Worm (Caenorhabditis elegans): ENCODE results near the gene F53A2.1.

F53A2.1 gene

ce11 chrIII:13359256-13359655 is 34.6 kb upstream of the F53A2.1 start, which contains the start of gene F53A2.9:
Gene F53A2.9 (minus strand): TSS chrIII:13359356.
- TF ChIP-seq F39B2.1 (GFP tag; IDR thresholded peaks at IDR 0.05) (no peak), Y95B8A.8 (GFP tag; IDR thresholded peaks at IDR 0.05) (no peak), lin-35 (GFP tag; optimal IDR thresholded peaks at IDR 0.05) (no peak), ceh-27 (GFP tag; optimal IDR thresholded peaks at IDR 0.05) (no peak), sptf-2 (GFP tag; optimal IDR thresholded peaks at IDR 0.05) (no peak), T26A5.8 (tag; optimal IDR thresholded peaks at IDR 0.05) (no peak), ceh-58 (GFP tag; IDR thresholded peaks at IDR 0.05) (no peak), Y67H2A.10 (GFP tag; conservative IDR thresholded peaks at IDR 0.05) (no peak), hsf-1 (GFP tag; IDR thresholded peaks at IDR 0.05) (no peak), ceh-100 (GFP tag; IDR thresholded peaks at IDR 0.05) (no peak), ets-4 (GFP tag; optimal IDR thresholded peaks at IDR 0.05) (no peak), pha-4 (tag; optimal IDR thresholded peaks at IDR 0.05) (no peak), attf-3 (GFP tag; conservative IDR thresholded peaks at IDR 0.05) (no peak), mel-28 (tag; optimal IDR thresholded peaks at IDR 0.05; ENCODE audit: borderline replicate concordance) (no peak), cebp-2 (GFP tag; IDR thresholded peaks at IDR 0.05) (no peak), D2030.7 (GFP tag; IDR thresholded peaks at IDR 0.05) (no peak), madf-10 (tag; optimal IDR thresholded peaks at IDR 0.05) (no peak), ceh-91 (GFP tag; IDR thresholded peaks at IDR 0.05) (no peak), nfya-2 (GFP tag; IDR thresholded peaks at IDR 0.05) (no peak)

ce11 chrIII:13350964-13351363 is 26.3 kb upstream of the F53A2.1 start:
- TF ChIP-seq ceh-91 (GFP tag; IDR thresholded peaks at IDR 0.05) (no peak), Y79H2A.3 (GFP tag; conservative IDR thresholded peaks at IDR 0.05) (no peak), zfh-2 (GFP tag; conservative IDR thresholded peaks at IDR 0.05) (no peak), lag-1 (GFP tag; IDR thresholded peaks at IDR 0.05) (no peak), snpc-4 (GFP tag; optimal IDR thresholded peaks at IDR 0.05) (no peak), snpc-4 (tag; optimal IDR thresholded peaks at IDR 0.05) (no peak), ztf-18 (tag; optimal IDR thresholded peaks at IDR 0.05) (no peak), dpff-1 (tag; optimal IDR thresholded peaks at IDR 0.05) (no peak), T07F8.4 (tag; optimal IDR thresholded peaks at IDR 0.05) (no peak), rcor-1 (GFP tag; IDR thresholded peaks at IDR 0.05) (no peak), repo-1 (tag; optimal IDR thresholded peaks at IDR 0.05) (no peak), mes-4 (tag; optimal IDR thresholded peaks at IDR 0.05) (no peak), egrh-3 (GFP tag; IDR thresholded peaks at IDR 0.05) (no peak), egl-44 (GFP tag; IDR thresholded peaks at IDR 0.05) (no peak), hsf-1 (GFP tag; IDR thresholded peaks at IDR 0.05) (no peak), ceh-58 (GFP tag; IDR thresholded peaks at IDR 0.05) (no peak), bed-1 (GFP tag; IDR thresholded peaks at IDR 0.05) (no peak)

ce11 chrIII:13348891-13349290 is 24.3 kb upstream of the F53A2.1 start:
- TF ChIP-seq rpc-1 (optimal IDR thresholded peaks at IDR 0.05) (no peak), rpc-1 (tag; optimal IDR thresholded peaks at IDR 0.05) (no peak), tbx-9 (tag; optimal IDR thresholded peaks at IDR 0.05; ENCODE audit: borderline replicate concordance) (no peak), T26A5.8 (tag; optimal IDR thresholded peaks at IDR 0.05) (no peak), akir-1 (GFP tag; optimal IDR thresholded peaks at IDR 0.05) (no peak), B0019.2 (GFP tag; conservative IDR thresholded peaks at IDR 0.05) (no peak), F37B4.10 (GFP tag; IDR thresholded peaks at IDR 0.05) (no peak), attf-5 (GFP tag; optimal IDR thresholded peaks at IDR 0.05) (no peak), hrde-1 (tag; optimal IDR thresholded peaks at IDR 0.05; ENCODE audit: borderline replicate concordance) (no peak), unc-62 (GFP tag; optimal IDR thresholded peaks at IDR 0.05) (no peak), ztf-28 (GFP tag; IDR thresholded peaks at IDR 0.05) (no peak), ceh-100 (GFP tag; IDR thresholded peaks at IDR 0.05) (no peak), sptf-2 (GFP tag; optimal IDR thresholded peaks at IDR 0.05) (no peak), gei-17 (GFP tag; optimal IDR thresholded peaks at IDR 0.05) (no peak), F49E8.2 (tag; optimal IDR thresholded peaks at IDR 0.05; ENCODE audit: insufficient read depth) (no peak), ZK185.1 (tag; optimal IDR thresholded peaks at IDR 0.05; ENCODE audit: poor library complexity, severe bottlenecking) (no peak), lin-40 (tag; optimal IDR thresholded peaks at IDR 0.05) (no peak)
